Fruit fly (Drosophila melanogaster) whole organism, pupa: ENCODE data around the gene Rgl.

ENCODE experiments used
- CG10348 ChIP-seq: fragments of 200-800 bp; sonication (Bioruptor generic); IDR thresholded peaks from 2 replicates; pipeline ENCODE4 v1.3.6; 2022; ENCODE audit warnings: missing biosample characterization, missing genetic modification characterization
- CG12605 ChIP-seq: fragments of 200-800 bp; sonication (Bioruptor generic); IDR thresholded peaks from 2 replicates; pipeline ENCODE4 v1.3.6; 2022; ENCODE audit warnings: missing biosample characterization, missing genetic modification characterization
- CG13204 ChIP-seq: fragments of 200-800 bp; sonication (Bioruptor generic); optimal IDR thresholded peaks from 2 replicates; lab custom pipeline; 2018; ENCODE audit warnings: missing biosample characterization, mild to moderate bottlenecking, missing genetic modification characterization, moderate library complexity
- CG14655 ChIP-seq: fragments of 200-800 bp; sonication (Bioruptor generic); optimal IDR thresholded peaks from 3 replicates; lab custom pipeline; 2017; ENCODE audit warnings: mild to moderate bottlenecking, missing biosample characterization, missing genetic modification reagents, missing genetic modification characterization
- CG15710 ChIP-seq: fragments of 200-800 bp; sonication (Bioruptor generic); optimal IDR thresholded peaks from 2 replicates; lab custom pipeline; 2018; ENCODE audit warnings: missing biosample characterization, mild to moderate bottlenecking, missing genetic modification characterization, moderate library complexity
- CG17806 ChIP-seq: fragments of 200-800 bp; sonication (Bioruptor generic); optimal IDR thresholded peaks from 2 replicates; lab custom pipeline; 2018; ENCODE audit warnings: missing biosample characterization, mild to moderate bottlenecking, missing genetic modification characterization, moderate library complexity
- CG32121 ChIP-seq: fragments of 200-800 bp; sonication (Bioruptor generic); IDR thresholded peaks from 2 replicates; pipeline ENCODE4 v1.3.6; 2022; ENCODE audit warnings: missing biosample characterization, missing genetic modification characterization
- CG34367 ChIP-seq: fragments of 200-800 bp; sonication (Bioruptor generic); optimal IDR thresholded peaks from 2 replicates; lab custom pipeline; 2018; ENCODE audit warnings: missing biosample characterization, mild to moderate bottlenecking, missing genetic modification characterization
- CG4496 ChIP-seq: fragments of 200-800 bp; sonication (Bioruptor generic); IDR thresholded peaks from 3 replicates; pipeline ENCODE4 v1.3.6; 2022; ENCODE audit warnings: missing biosample characterization, missing genetic modification characterization
- CG8159 ChIP-seq: fragments of 200-800 bp; sonication (Bioruptor generic); optimal IDR thresholded peaks from 3 replicates; lab custom pipeline; 2018; ENCODE audit warnings: missing biosample characterization, mild to moderate bottlenecking, missing genetic modification characterization, moderate library complexity
- CG8301 ChIP-seq: fragments of 200-800 bp; sonication (Bioruptor generic); optimal IDR thresholded peaks from 2 replicates; lab custom pipeline; 2018; ENCODE audit warnings: missing biosample characterization, mild to moderate bottlenecking, missing genetic modification characterization
- CG9948 ChIP-seq: fragments of 200-800 bp; sonication (Bioruptor generic); optimal IDR thresholded peaks from 2 replicates; lab custom pipeline; 2018; ENCODE audit warnings: missing biosample characterization, mild to moderate bottlenecking, missing genetic modification characterization, moderate library complexity
- D1 ChIP-seq: fragments of 200-800 bp; sonication (Bioruptor generic); optimal IDR thresholded peaks from 2 replicates; lab custom pipeline; 2018; ENCODE audit warnings: missing biosample characterization, mild to moderate bottlenecking, missing genetic modification characterization, moderate library complexity
- EcR ChIP-seq: fragments of 200-800 bp; sonication (Bioruptor generic); optimal IDR thresholded peaks from 3 replicates; lab custom pipeline; 2019; ENCODE audit warnings: missing biosample characterization, missing genetic modification characterization, mild to moderate bottlenecking, moderate library complexity, missing genetic modification reagents
- Ets98B ChIP-seq: fragments of 200-800 bp; sonication (Bioruptor generic); IDR thresholded peaks from 2 replicates; pipeline ENCODE4 v1.3.6; 2022; ENCODE audit warnings: missing biosample characterization, missing genetic modification characterization
- Pif1A ChIP-seq: fragments of 200-800 bp; sonication (Bioruptor generic); optimal IDR thresholded peaks from 3 replicates; lab custom pipeline; 2016; ENCODE audit warnings: missing biosample characterization, missing genetic modification characterization
- Pif1B ChIP-seq: fragments of 200-800 bp; sonication (Bioruptor generic); optimal IDR thresholded peaks from 3 replicates; lab custom pipeline; 2016; ENCODE audit warnings: missing biosample characterization, missing genetic modification characterization
- Snoo ChIP-seq: fragments of 200-800 bp; sonication (Bioruptor generic); optimal IDR thresholded peaks from 3 replicates; lab custom pipeline; 2017; ENCODE audit warnings: missing biosample characterization, mild to moderate bottlenecking, missing genetic modification characterization, inconsistent platforms
- fd96Ca ChIP-seq: fragments of 200-800 bp; sonication (Bioruptor generic); IDR thresholded peaks from 3 replicates; pipeline ENCODE4 v1.3.6; 2022; ENCODE audit warnings: missing biosample characterization, missing genetic modification characterization
- gl ChIP-seq: fragments of 200-800 bp; sonication (Bioruptor generic); optimal IDR thresholded peaks from 2 replicates; lab custom pipeline; 2018; ENCODE audit warnings: missing biosample characterization, mild to moderate bottlenecking, missing genetic modification characterization
- rn ChIP-seq: fragments of 200-800 bp; sonication (Bioruptor generic); IDR thresholded peaks from 2 replicates; pipeline ENCODE4 v1.3.6; 2022; ENCODE audit warnings: missing biosample characterization, missing genetic modification characterization

Gene Rgl

dm6 chr3L:13956667-13957066, 31.5 kb upstream of the Rgl start:
- no peak for TF ChIP-seq CG9948
- no peak for TF ChIP-seq CG10348 (GFP tag; lab: Robert Waterston, UW)
- no peak for TF ChIP-seq gl (tag; lab: Kevin White, UChicago)
- TF ChIP-seq Pif1B (GFP tag; lab: Kevin White, UChicago), result no peak
- no peak for TF ChIP-seq CG8159 (tag; lab: Kevin White, UChicago)
- TF ChIP-seq rn (GFP tag; lab: Robert Waterston, UW), result no peak

- TF ChIP-seq Pif1A (GFP tag; lab: Kevin White, UChicago) (no peak), CG13204 (GFP tag; lab: Kevin White, UChicago) (no peak), CG8301 (tag; lab: Kevin White, UChicago) (no peak), CG34367 (tag; lab: Kevin White, UChicago) (no peak), rn (GFP tag; lab: Robert Waterston, UW) (no peak), gl (tag; lab: Kevin White, UChicago) (no peak)
- TF ChIP-seq, all 21 proteins: peak for 0
These were observed 27.4 kb upstream of the Rgl start for dm6 chr3L:13952484-13953048.

dm6 chr3L:13951564-13951963, 26.4 kb upstream of the Rgl start:
- TF ChIP-seq CG14655 (GFP tag; lab: Kevin White, UChicago) (no peak), CG9948 (no peak), CG8301 (tag; lab: Kevin White, UChicago) (no peak), gl (tag; lab: Kevin White, UChicago) (no peak)

- TF ChIP-seq CG34367 (tag; lab: Kevin White, UChicago) (no peak), CG14655 (GFP tag; lab: Kevin White, UChicago) (peak; percentile 33), Ets98B (peak; percentile 72), Snoo (no peak), CG13204 (GFP tag; lab: Kevin White, UChicago) (no peak), Pif1B (GFP tag; lab: Kevin White, UChicago) (no peak), CG9948 (no peak), rn (GFP tag; lab: Robert Waterston, UW) (no peak), D1 (tag; lab: Kevin White, UChicago) (no peak), CG32121 (GFP tag; lab: Robert Waterston, UW) (peak; percentile 67; the same call in 1 of the 2 replicates), CG8159 (tag; lab: Kevin White, UChicago) (no peak), gl (tag; lab: Kevin White, UChicago) (no peak), CG8301 (tag; lab: Kevin White, UChicago) (peak; percentile 42), CG17806 (tag; lab: Kevin White, UChicago) (no peak), fd96Ca (no peak), EcR (no peak), CG15710 (tag; lab: Kevin White, UChicago) (no peak), CG10348 (GFP tag; lab: Robert Waterston, UW) (no peak), CG12605 (0 out of 2 replicates have a peak, but pooled peaks have one; percentile 38), CG4496 (GFP tag; lab: Robert Waterston, UW) (peak; percentile 82), Pif1A (GFP tag; lab: Kevin White, UChicago) (peak; percentile 6)
These were observed 24.4 kb upstream of the Rgl start for dm6 chr3L:13949440-13950066.

- peak; percentile 13 for TF ChIP-seq EcR
- TF ChIP-seq CG8159 (tag; lab: Kevin White, UChicago), result no peak
These were observed 20.9 kb upstream of the Rgl start for dm6 chr3L:13946003-13946402.

dm6 chr3L:13939151-13939499, 14.0 kb upstream of the Rgl start, which contains the start of gene CG32137:
TSS of gene CG32137 (plus strand) at chr3L:13939250.
- TF ChIP-seq Pif1A (GFP tag; lab: Kevin White, UChicago) (no peak), EcR (peak; percentile 44)

- TF ChIP-seq Ets98B (peak; percentile 76), rn (GFP tag; lab: Robert Waterston, UW) (0 out of 2 replicates have a peak, but pooled peaks have one; percentile 53), CG8159 (tag; lab: Kevin White, UChicago) (peak; percentile 96), CG12605 (no peak; the same call in 1 of the 2 replicates), Pif1A (GFP tag; lab: Kevin White, UChicago) (peak; percentile 94), CG4496 (GFP tag; lab: Robert Waterston, UW) (peak; percentile 74), CG8301 (tag; lab: Kevin White, UChicago) (peak; percentile 96), CG13204 (GFP tag; lab: Kevin White, UChicago) (peak; percentile 68), CG14655 (GFP tag; lab: Kevin White, UChicago) (peak; percentile 97), CG32121 (GFP tag; lab: Robert Waterston, UW) (peak; percentile 76), D1 (tag; lab: Kevin White, UChicago) (peak; percentile 73), Pif1B (GFP tag; lab: Kevin White, UChicago) (peak; percentile 93), EcR (no peak), CG10348 (GFP tag; lab: Robert Waterston, UW) (peak; percentile 48; the same call in 1 of the 2 replicates), CG17806 (tag; lab: Kevin White, UChicago) (peak; percentile 87), Snoo (peak; percentile 94), CG34367 (tag; lab: Kevin White, UChicago) (peak; percentile 89), CG9948 (peak; percentile 93), fd96Ca (peak; percentile 76; the same call in 2 of the 3 replicates), gl (tag; lab: Kevin White, UChicago) (peak; percentile 72), CG15710 (tag; lab: Kevin White, UChicago) (peak; percentile 94)
These were observed 13.5 kb upstream of the Rgl start for dm6 chr3L:13938470-13939150.
